Worm (Caenorhabditis elegans): ENCODE data around the gene tlk-1.
"Not testable (repeated sequence)": the region's sequence is repeated elsewhere in the genome, so short reads cannot be mapped to it uniquely, and the experiment has no call there.

Gene tlk-1

ce11 chrIII:9681206-9681605 lies 18.5 kb upstream of the tlk-1 start, which contains the start of gene C07A9.13:
Gene C07A9.13, minus strand, starts transcription at chrIII:9681306.
- not testable (repeated sequence) for TF ChIP-seq hpl-2 (GFP tag; optimal IDR thresholded peaks at IDR 0.05); zip-4 (GFP tag; optimal IDR thresholded peaks at IDR 0.05); dsc-1 (tag; optimal IDR thresholded peaks at IDR 0.05)

ce11 chrIII:9682729-9683128 lies 16.9 kb upstream of the tlk-1 start, which contains the start of gene C07A9.5:
Gene C07A9.5, minus strand, starts transcription at chrIII:9682829.
- not testable (repeated sequence) for TF ChIP-seq tbx-2 (tag; optimal IDR thresholded peaks at IDR 0.05); ceh-8 (GFP tag; optimal IDR thresholded peaks at IDR 0.05); irx-1 (tag; optimal IDR thresholded peaks at IDR 0.05)

DNA sequence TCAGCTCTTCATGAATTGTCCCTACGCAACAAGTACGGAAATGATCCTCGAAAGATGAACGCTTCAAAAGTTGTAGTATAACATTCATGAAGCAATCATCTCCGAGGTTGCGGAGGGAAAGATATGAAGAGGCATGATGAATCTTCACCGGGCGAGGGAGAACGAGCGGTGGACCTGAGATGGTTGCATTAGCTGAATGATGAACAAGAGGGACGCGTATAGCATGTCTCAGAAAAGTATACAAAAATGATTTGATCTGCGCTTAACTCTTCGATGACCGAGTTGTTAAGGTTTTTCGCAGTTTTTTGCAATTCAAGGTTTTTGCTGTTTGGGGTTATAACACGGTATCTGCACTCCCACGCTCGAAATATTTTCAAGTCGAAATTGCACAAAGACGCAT lies 13.7 kb upstream of the tlk-1 start, which contains the start of gene C07A9.10:
C07A9.10 (minus strand) TSS at position 101 of the 400 bp plus-strand sequence.
- TF ChIP-seq unc-98 (GFP tag; IDR thresholded peaks at IDR 0.05), result no peak
- no peak for TF ChIP-seq nhr-84 (tag; optimal IDR thresholded peaks at IDR 0.05)
- TF ChIP-seq vab-15 (tag; optimal IDR thresholded peaks at IDR 0.05), result no peak
- TF ChIP-seq skn-1 (tag; optimal IDR thresholded peaks at IDR 0.05), result no peak
- TF ChIP-seq mef-2 (tag; optimal IDR thresholded peaks at IDR 0.05), result no peak
- TF ChIP-seq C34B4.2 (tag; optimal IDR thresholded peaks at IDR 0.05), result no peak
- no peak for TF ChIP-seq F16B12.6 (tag; optimal IDR thresholded peaks at IDR 0.05)
- TF ChIP-seq ceh-90 (tag; optimal IDR thresholded peaks at IDR 0.05), result no peak
- TF ChIP-seq sup-37 (GFP tag; optimal IDR thresholded peaks at IDR 0.05), result no peak
- no peak for TF ChIP-seq egl-13 (tag; optimal IDR thresholded peaks at IDR 0.05)
- TF ChIP-seq elt-3 (tag; optimal IDR thresholded peaks at IDR 0.05), result no peak
- TF ChIP-seq nhr-71 (tag; optimal IDR thresholded peaks at IDR 0.05), result no peak
- no peak for TF ChIP-seq elt-2 (tag; optimal IDR thresholded peaks at IDR 0.05)
- no peak for TF ChIP-seq grh-1 (GFP tag; IDR thresholded peaks at IDR 0.05)

ce11 chrIII:9689377-9689776 lies 10.3 kb upstream of the tlk-1 start:
- peak in 1 of 2 experiments; percentile 21 for TF ChIP-seq lin-35 (GFP tag; optimal IDR thresholded peaks at IDR 0.05)
- no peak for TF ChIP-seq lsy-2 (tag; optimal IDR thresholded peaks at IDR 0.05)
- peak; percentile 77 for TF ChIP-seq elt-2 (tag; optimal IDR thresholded peaks at IDR 0.05)

- TF ChIP-seq nhr-77 (tag; optimal IDR thresholded peaks at IDR 0.05) (no peak), unc-30 (tag; optimal IDR thresholded peaks at IDR 0.05) (no peak), hlh-4 (tag; optimal IDR thresholded peaks at IDR 0.05) (no peak), elt-2 (tag; optimal IDR thresholded peaks at IDR 0.05) (no peak), ets-5 (GFP tag; IDR thresholded peaks at IDR 0.05) (no peak), pag-3 (tag; optimal IDR thresholded peaks at IDR 0.05; ENCODE audit: borderline replicate concordance, insufficient read depth) (no peak), lin-14 (GFP tag; optimal IDR thresholded peaks at IDR 0.05) (no peak), ceh-63 (GFP tag; optimal IDR thresholded peaks at IDR 0.05) (no peak), snu-23 (GFP tag; optimal IDR thresholded peaks at IDR 0.05) (no peak), alr-1 (tag; optimal IDR thresholded peaks at IDR 0.05; ENCODE audit: borderline replicate concordance) (no peak), Y116A8C.19 (tag; optimal IDR thresholded peaks at IDR 0.05; ENCODE audit: borderline replicate concordance) (no peak), mef-2 (tag; optimal IDR thresholded peaks at IDR 0.05) (no peak), isw-1 (GFP tag; IDR thresholded peaks at IDR 0.05) (no peak)
Observed at ce11 chrIII:9690044-9690443, 9.6 kb upstream of the tlk-1 start, which contains the start of gene best-5. Gene best-5, minus strand, starts transcription at chrIII:9690253.

Data from whole organism, L1 larva.